Worm (Caenorhabditis elegans) whole organism, late embryonic: ENCODE results near the gene dmsr-6.

ENCODE experiments used
- C08G9.2 ChIP-seq: sonication (generic microtip); optimal IDR thresholded peaks from 2 replicates; lab custom pipeline; 2016; ENCODE audit warnings: mild to moderate bottlenecking, missing genetic modification characterization, moderate library complexity, missing compliant biosample characterization
- C38D4.7 ChIP-seq: fragments of 200-800 bp; sonication (Bioruptor generic); optimal IDR thresholded peaks from 2 replicates; lab custom pipeline; 2018; ENCODE audit warnings: mild to moderate bottlenecking, missing genetic modification characterization, moderate library complexity, missing compliant biosample characterization
- F13H6.1 ChIP-seq: sonication (generic microtip); optimal IDR thresholded peaks from 2 replicates; lab custom pipeline; 2016; ENCODE audit warnings: missing genetic modification characterization, missing compliant biosample characterization
- K09A11.1 ChIP-seq: sonication (generic microtip); optimal IDR thresholded peaks from 2 replicates; lab custom pipeline; 2017; ENCODE audit warnings: antibody characterized with exemption, mild to moderate bottlenecking, missing genetic modification characterization, missing compliant biosample characterization; ENCODE audit not compliant: insufficient read depth
- Y22D7AL.16 ChIP-seq: sonication (generic microtip); optimal IDR thresholded peaks from 2 replicates; lab custom pipeline; 2016; ENCODE audit warnings: missing genetic modification characterization, missing compliant biosample characterization
- ama-1 ChIP-seq: fragments of 150-350 bp; optimal IDR thresholded peaks from 2 replicates; lab custom pipeline; 2014
- ceh-14 ChIP-seq: sonication (generic microtip); optimal IDR thresholded peaks from 2 replicates; lab custom pipeline; 2016; ENCODE audit warnings: missing genotype, missing genetic modification characterization, missing compliant biosample characterization
- ceh-19 ChIP-seq: fragments of 200-800 bp; sonication (Bioruptor generic); optimal IDR thresholded peaks from 2 replicates; lab custom pipeline; 2018; ENCODE audit warnings: mild to moderate bottlenecking, missing genetic modification characterization, missing compliant biosample characterization
- ceh-2 ChIP-seq: sonication (generic microtip); optimal IDR thresholded peaks from 2 replicates; lab custom pipeline; 2016; ENCODE audit warnings: missing genotype, missing genetic modification characterization, missing compliant biosample characterization
- ceh-24 ChIP-seq: sonication (generic microtip); optimal IDR thresholded peaks from 2 replicates; lab custom pipeline; 2016; ENCODE audit warnings: mild to moderate bottlenecking, missing genetic modification characterization, missing compliant biosample characterization
- ceh-30 ChIP-seq: fragments of 150-350 bp; optimal IDR thresholded peaks from 2 replicates; lab custom pipeline; 2014; ENCODE audit warnings: missing biosample characterization, missing genetic modification characterization
- ceh-31 ChIP-seq: sonication (generic microtip); optimal IDR thresholded peaks from 2 replicates; lab custom pipeline; 2016; ENCODE audit warnings: missing genetic modification characterization, missing compliant biosample characterization
- ceh-34 ChIP-seq: sonication (generic microtip); optimal IDR thresholded peaks from 2 replicates; lab custom pipeline; 2016; ENCODE audit warnings: mild to moderate bottlenecking, missing genetic modification characterization, missing compliant biosample characterization
- ceh-48 ChIP-seq: sonication (generic microtip); optimal IDR thresholded peaks from 2 replicates; lab custom pipeline; 2016; ENCODE audit warnings: missing genetic modification characterization, inconsistent platforms, missing compliant biosample characterization
- che-1 ChIP-seq: sonication (generic microtip); optimal IDR thresholded peaks from 2 replicates; lab custom pipeline; 2016; ENCODE audit warnings: mild to moderate bottlenecking, missing genetic modification characterization, missing compliant biosample characterization
- dmd-4 ChIP-seq: sonication (generic microtip); optimal IDR thresholded peaks from 2 replicates; lab custom pipeline; 2016; ENCODE audit warnings: borderline replicate concordance, missing genetic modification characterization, missing compliant biosample characterization
- elt-2 ChIP-seq: sonication (generic microtip); optimal IDR thresholded peaks from 2 replicates; lab custom pipeline; 2016; ENCODE audit warnings: missing genetic modification reagents, missing genetic modification characterization, missing compliant biosample characterization
- ets-4 ChIP-seq: sonication (generic microtip); optimal IDR thresholded peaks from 2 replicates; lab custom pipeline; 2016; ENCODE audit warnings: missing genetic modification characterization, missing compliant biosample characterization
- fax-1 ChIP-seq: sonication (generic microtip); optimal IDR thresholded peaks from 2 replicates; lab custom pipeline; 2016; ENCODE audit warnings: missing genotype, missing genetic modification characterization, missing compliant biosample characterization
- fkh-6 ChIP-seq: sonication (generic microtip); optimal IDR thresholded peaks from 2 replicates; lab custom pipeline; 2016; ENCODE audit warnings: missing genetic modification characterization, missing compliant biosample characterization
- gmeb-2 ChIP-seq: sonication (generic microtip); optimal IDR thresholded peaks from 2 replicates; lab custom pipeline; 2016; ENCODE audit warnings: missing genetic modification characterization, inconsistent platforms, missing compliant biosample characterization
- hlh-13 ChIP-seq: fragments of 200-800 bp; sonication (Bioruptor generic); optimal IDR thresholded peaks from 2 replicates; lab custom pipeline; 2018; ENCODE audit warnings: mild to moderate bottlenecking, missing genetic modification characterization, missing compliant biosample characterization
- hlh-30 ChIP-seq: sonication (generic microtip); optimal IDR thresholded peaks from 2 replicates; lab custom pipeline; 2017; ENCODE audit warnings: antibody characterized with exemption, missing genetic modification characterization, missing compliant biosample characterization; ENCODE audit not compliant: insufficient read depth
- hlh-6 ChIP-seq: sonication (generic microtip); optimal IDR thresholded peaks from 2 replicates; lab custom pipeline; 2016; ENCODE audit warnings: missing genotype, missing genetic modification characterization, missing compliant biosample characterization
- hlh-8 ChIP-seq: sonication (generic microtip); optimal IDR thresholded peaks from 2 replicates; lab custom pipeline; 2016; ENCODE audit warnings: missing genotype, missing genetic modification characterization, missing compliant biosample characterization
- lin-11 ChIP-seq: fragments of 200-800 bp; sonication (Bioruptor generic); optimal IDR thresholded peaks from 2 replicates; lab custom pipeline; 2018; ENCODE audit warnings: mild to moderate bottlenecking, missing genetic modification characterization, missing compliant biosample characterization
- madf-2 ChIP-seq: sonication (generic microtip); optimal IDR thresholded peaks from 2 replicates; lab custom pipeline; 2017; ENCODE audit warnings: missing genetic modification characterization, missing compliant biosample characterization
- mec-3 ChIP-seq: sonication (generic microtip); optimal IDR thresholded peaks from 2 replicates; lab custom pipeline; 2016; ENCODE audit warnings: borderline replicate concordance, missing genetic modification characterization, missing compliant biosample characterization
- nhr-11 ChIP-seq: fragments of 150-350 bp; optimal IDR thresholded peaks from 2 replicates; lab custom pipeline; 2014; ENCODE audit warnings: missing biosample characterization, missing genetic modification characterization
- nhr-232 ChIP-seq: sonication (generic microtip); optimal IDR thresholded peaks from 2 replicates; lab custom pipeline; 2016; ENCODE audit warnings: missing genetic modification characterization, missing compliant biosample characterization
- npax-4 ChIP-seq: sonication (generic microtip); optimal IDR thresholded peaks from 2 replicates; lab custom pipeline; 2016; ENCODE audit warnings: missing genetic modification characterization, missing compliant biosample characterization
- pag-3 ChIP-seq: sonication (generic microtip); optimal IDR thresholded peaks from 2 replicates; lab custom pipeline; 2016; ENCODE audit warnings: missing compliant biosample characterization, missing genetic modification characterization, borderline replicate concordance
- pat-9 ChIP-seq: fragments of 200-800 bp; sonication (Bioruptor generic); optimal IDR thresholded peaks from 2 replicates; lab custom pipeline; 2018; ENCODE audit warnings: mild to moderate bottlenecking, missing genetic modification characterization, moderate library complexity, missing compliant biosample characterization
- pax-1 ChIP-seq: fragments of 150-350 bp; optimal IDR thresholded peaks from 2 replicates; lab custom pipeline; 2014; ENCODE audit warnings: missing biosample characterization, missing genetic modification characterization
- pqm-1 ChIP-seq: sonication (generic microtip); optimal IDR thresholded peaks from 2 replicates; lab custom pipeline; 2016; ENCODE audit warnings: missing genetic modification characterization, missing compliant biosample characterization
- pros-1 ChIP-seq: fragments of 150-350 bp; optimal IDR thresholded peaks from 2 replicates; lab custom pipeline; 2014; ENCODE audit warnings: missing biosample characterization, missing genetic modification reagents, missing genetic modification characterization
- rnt-1 ChIP-seq: sonication (generic microtip); optimal IDR thresholded peaks from 2 replicates; lab custom pipeline; 2016; ENCODE audit warnings: missing genetic modification characterization, missing compliant biosample characterization
- sdc-2 ChIP-seq: sonication (generic microtip); optimal IDR thresholded peaks from 2 replicates; lab custom pipeline; 2016; ENCODE audit warnings: missing genotype, missing genetic modification characterization, missing compliant biosample characterization
- sox-4 ChIP-seq: sonication (generic microtip); optimal IDR thresholded peaks from 2 replicates; lab custom pipeline; 2017; ENCODE audit warnings: mild to moderate bottlenecking, missing genetic modification characterization, inconsistent platforms, missing compliant biosample characterization
- tbx-2 ChIP-seq: sonication (generic microtip); optimal IDR thresholded peaks from 2 replicates; lab custom pipeline; 2016; ENCODE audit warnings: missing genetic modification characterization, missing compliant biosample characterization
- tbx-7 ChIP-seq: sonication (generic microtip); optimal IDR thresholded peaks from 2 replicates; lab custom pipeline; 2016; ENCODE audit warnings: missing genotype, missing genetic modification characterization, missing compliant biosample characterization
- ttx-3 ChIP-seq: sonication (generic microtip); optimal IDR thresholded peaks from 2 replicates; lab custom pipeline; 2016; ENCODE audit warnings: missing genetic modification reagents, missing genetic modification characterization, missing compliant biosample characterization
- unc-3 ChIP-seq, 2 experiments: fragments of 200-800 bp in 1 of 2; sonication (Bioruptor generic) in 1 of 2; sonication (generic microtip) in 1 of 2; conservative IDR thresholded peaks in 1 of 2; optimal IDR thresholded peaks in 1 of 2; 2 replicates each; pipeline versions ENCODE4 v1.3.6 to Lab custom; 2016 to 2022; ENCODE audit warnings: missing compliant biosample characterization in 2 of 2, missing genetic modification characterization in 2 of 2, missing genetic modification reagents in 1 of 2
- unc-42 ChIP-seq: sonication (generic microtip); optimal IDR thresholded peaks from 2 replicates; lab custom pipeline; 2016; ENCODE audit warnings: missing genotype, missing genetic modification characterization, missing compliant biosample characterization

dmsr-6 gene

ce11 chrII:14451934-14452333 lies 3.5 kb upstream of the dmsr-6 start:
- no peak for TF ChIP-seq ceh-19 (GFP tag; lab: Kevin White, UChicago)
- TF ChIP-seq ceh-30: no peak
- TF ChIP-seq rnt-1 (tag; lab: Kevin White, UChicago): no peak
- TF ChIP-seq tbx-2 (tag; lab: Kevin White, UChicago): no peak
- no peak for TF ChIP-seq tbx-7 (tag; lab: Kevin White, UChicago)
- TF ChIP-seq mec-3 (tag; lab: Kevin White, UChicago): no peak
- no peak for TF ChIP-seq nhr-232 (tag; lab: Kevin White, UChicago)
- no peak for TF ChIP-seq pqm-1 (tag; lab: Kevin White, UChicago)
- TF ChIP-seq fax-1 (tag; lab: Kevin White, UChicago): no peak
- TF ChIP-seq ets-4: no peak
- TF ChIP-seq hlh-6 (tag; lab: Kevin White, UChicago): no peak
- TF ChIP-seq nhr-11 (tag; lab: Kevin White, UChicago): no peak
- no peak for TF ChIP-seq madf-2
- no peak for TF ChIP-seq fkh-6 (tag; lab: Kevin White, UChicago)
- no peak for TF ChIP-seq ceh-34 (tag; lab: Kevin White, UChicago)
- TF ChIP-seq ceh-14 (tag; lab: Kevin White, UChicago): no peak

DNA sequence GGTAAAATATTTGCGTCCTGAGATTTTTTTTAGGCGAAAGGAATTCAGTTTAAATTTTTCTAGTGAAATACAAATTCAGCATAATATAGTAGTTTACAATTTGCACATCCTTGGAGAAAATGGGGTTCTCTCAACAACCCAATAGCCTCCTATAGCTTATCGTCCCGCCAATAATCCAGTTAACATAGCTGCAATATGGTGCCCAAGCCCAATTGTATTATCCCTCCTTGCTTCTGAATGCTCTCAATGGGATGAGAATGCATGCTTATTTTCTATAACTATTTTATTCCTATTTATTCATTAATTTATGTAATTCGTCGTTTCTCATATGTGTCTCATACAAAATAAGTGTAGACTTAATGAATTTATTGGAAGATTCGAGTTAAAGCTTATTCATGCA lies 14.6 kb downstream of the dmsr-6 start:
- no peak for TF ChIP-seq pag-3 (tag; lab: Kevin White, UChicago)
- TF ChIP-seq unc-42 (tag; lab: Kevin White, UChicago): peak; percentile 85

DNA sequence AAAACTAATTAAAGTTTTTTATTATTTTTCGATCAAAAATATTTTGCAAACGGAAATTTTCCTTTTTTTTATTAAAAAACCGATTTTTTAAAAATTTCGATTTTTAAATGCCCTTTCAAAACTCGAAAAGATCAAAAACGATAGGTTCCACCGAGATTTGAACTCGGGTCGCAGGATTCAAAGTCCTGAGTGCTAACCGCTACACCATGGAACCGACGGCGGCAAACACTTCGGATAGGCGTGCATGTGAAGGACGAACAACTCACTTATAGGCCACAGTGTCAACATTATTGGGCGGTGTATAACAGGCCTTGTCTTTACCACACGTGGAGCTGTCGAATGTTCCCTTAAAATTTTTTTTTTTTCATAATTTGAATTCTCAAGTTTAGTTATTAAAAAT lies 19.3 kb downstream of the dmsr-6 start:
- TF ChIP-seq rnt-1 (tag; lab: Kevin White, UChicago) (no peak), ceh-19 (GFP tag; lab: Kevin White, UChicago) (no peak), ttx-3 (no peak), sdc-2 (tag; lab: Kevin White, UChicago) (no peak), nhr-232 (tag; lab: Kevin White, UChicago) (no peak), ceh-24 (no peak), K09A11.1 (tag; lab: Kevin White, UChicago) (peak; percentile 24), pat-9 (no peak), ceh-30 (no peak), npax-4 (tag; lab: Kevin White, UChicago) (no peak), madf-2 (no peak), C38D4.7 (GFP tag; lab: Kevin White, UChicago) (peak; percentile 6), ceh-31 (tag; lab: Kevin White, UChicago) (no peak), sox-4 (tag; lab: Kevin White, UChicago) (no peak), che-1 (peak; percentile 25), F13H6.1 (tag; lab: Kevin White, UChicago) (no peak), Y22D7AL.16 (no peak), mec-3 (tag; lab: Kevin White, UChicago) (no peak), hlh-8 (no peak), pqm-1 (tag; lab: Kevin White, UChicago) (no peak), ceh-2 (no peak), pros-1 (tag; lab: Kevin White, UChicago) (no peak), hlh-30 (no peak), lin-11 (tag; lab: Kevin White, UChicago) (no peak), gmeb-2 (tag; lab: Kevin White, UChicago) (no peak)

DNA sequence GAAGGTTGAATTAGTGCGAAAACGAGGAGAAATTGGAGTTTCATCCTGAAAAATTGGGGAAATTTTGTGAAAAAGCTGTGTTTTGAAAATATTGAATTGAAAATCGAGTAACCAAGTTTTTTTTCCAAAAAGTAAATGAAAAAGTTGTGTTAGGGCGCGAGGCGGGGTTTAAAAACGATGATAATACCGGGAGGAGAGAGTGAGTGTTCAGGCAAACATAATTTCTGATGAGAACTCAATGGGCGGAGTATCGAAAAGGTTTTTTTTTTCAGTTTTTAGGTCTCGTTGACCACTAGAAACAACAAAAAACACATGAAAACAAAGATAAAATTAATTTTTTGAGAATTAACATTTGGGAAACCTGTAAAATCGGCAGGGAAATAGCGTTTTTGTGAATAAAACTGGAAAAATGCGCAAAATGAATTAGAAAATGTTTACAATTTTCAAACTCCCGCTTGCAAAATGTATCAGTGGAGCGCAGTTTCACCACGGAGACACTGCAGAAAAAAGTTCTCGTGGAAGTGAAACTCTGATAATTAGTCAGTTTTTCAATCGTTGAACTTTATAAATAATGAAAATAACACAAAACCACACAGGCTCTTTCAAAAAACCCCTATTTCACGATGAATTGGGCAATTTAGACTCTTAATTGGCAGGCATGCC lies 24.3 kb downstream of the dmsr-6 start, which contains the start of gene C13B4.1:
Gene C13B4.1, minus strand, starts transcription at position 51 of the 663 bp plus-strand sequence.
- TF ChIP-seq ttx-3 (no peak), unc-42 (tag; lab: Kevin White, UChicago) (no peak), ceh-48 (no peak), npax-4 (tag; lab: Kevin White, UChicago) (no peak), pax-1 (tag; lab: Kevin White, UChicago) (no peak), tbx-2 (tag; lab: Kevin White, UChicago) (peak; percentile 38), hlh-30 (no peak), fkh-6 (tag; lab: Kevin White, UChicago) (no peak), sox-4 (tag; lab: Kevin White, UChicago) (no peak), dmd-4 (no peak), elt-2 (tag; lab: Kevin White, UChicago) (no peak), C38D4.7 (GFP tag; lab: Kevin White, UChicago) (no peak), ama-1 (lab: Kevin White, UChicago) (no peak), hlh-8 (no peak), unc-3 (GFP tag; conservative IDR thresholded peaks at IDR 0.05; lab: Robert Waterston, UW) (no peak), unc-3 (tag; optimal IDR thresholded peaks at IDR 0.05; lab: Kevin White, UChicago) (no peak), pag-3 (tag; lab: Kevin White, UChicago) (no peak), hlh-13 (GFP tag; lab: Kevin White, UChicago) (no peak), gmeb-2 (tag; lab: Kevin White, UChicago) (no peak), ceh-24 (no peak), ceh-31 (tag; lab: Kevin White, UChicago) (peak; percentile 16), C08G9.2 (tag; lab: Kevin White, UChicago) (peak; percentile 27)
